Fruit fly (Drosophila melanogaster): ENCODE results near the gene CG42728.

DNA sequence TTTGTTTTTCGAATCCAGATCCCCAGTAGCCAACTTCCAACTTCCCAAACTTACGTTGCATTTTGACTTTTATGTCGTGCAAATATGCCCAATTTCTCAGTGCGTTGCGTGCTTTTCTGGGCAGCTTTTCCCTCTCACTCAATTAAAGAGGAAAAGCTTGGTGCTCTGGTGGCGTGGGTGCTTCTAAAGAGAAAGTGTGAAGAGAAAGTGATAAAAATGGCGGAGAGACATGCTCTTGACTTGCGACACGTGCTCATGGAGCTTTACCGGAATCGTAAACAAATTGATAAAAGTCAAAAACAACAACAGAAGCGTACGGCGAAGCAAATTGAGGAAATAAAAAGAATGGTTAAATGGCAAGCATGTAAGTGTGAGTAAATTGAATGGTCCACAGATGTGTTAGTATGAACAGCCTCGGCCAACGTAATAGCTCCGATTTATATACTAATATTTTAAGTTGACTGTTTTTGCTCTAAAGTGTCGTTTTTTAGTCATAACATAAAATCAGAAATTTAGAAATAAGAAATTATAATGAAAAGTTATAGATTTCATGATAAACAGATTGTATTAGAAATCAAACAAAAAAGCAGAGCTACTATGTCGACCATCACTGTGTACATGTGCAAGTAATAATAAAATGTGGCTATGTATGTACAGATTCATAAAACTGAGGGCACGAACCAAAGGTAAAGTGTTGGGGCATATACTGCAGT is 34.0 kb downstream of the CG42728 start:
- TF ChIP-seq pan (optimal IDR thresholded peaks at IDR 0.05) (no peak), psq (optimal IDR thresholded peaks at IDR 0.05) (no peak), EcR (GFP tag; optimal IDR thresholded peaks at IDR 0.05) (no peak), CG8478 (optimal IDR thresholded peaks at IDR 0.05) (no peak)

Measured in whole organism.